Fruit fly (Drosophila melanogaster): Measurements from ENCODE around the gene Hrb98DE.

The Hrb98DE gene

DNA sequence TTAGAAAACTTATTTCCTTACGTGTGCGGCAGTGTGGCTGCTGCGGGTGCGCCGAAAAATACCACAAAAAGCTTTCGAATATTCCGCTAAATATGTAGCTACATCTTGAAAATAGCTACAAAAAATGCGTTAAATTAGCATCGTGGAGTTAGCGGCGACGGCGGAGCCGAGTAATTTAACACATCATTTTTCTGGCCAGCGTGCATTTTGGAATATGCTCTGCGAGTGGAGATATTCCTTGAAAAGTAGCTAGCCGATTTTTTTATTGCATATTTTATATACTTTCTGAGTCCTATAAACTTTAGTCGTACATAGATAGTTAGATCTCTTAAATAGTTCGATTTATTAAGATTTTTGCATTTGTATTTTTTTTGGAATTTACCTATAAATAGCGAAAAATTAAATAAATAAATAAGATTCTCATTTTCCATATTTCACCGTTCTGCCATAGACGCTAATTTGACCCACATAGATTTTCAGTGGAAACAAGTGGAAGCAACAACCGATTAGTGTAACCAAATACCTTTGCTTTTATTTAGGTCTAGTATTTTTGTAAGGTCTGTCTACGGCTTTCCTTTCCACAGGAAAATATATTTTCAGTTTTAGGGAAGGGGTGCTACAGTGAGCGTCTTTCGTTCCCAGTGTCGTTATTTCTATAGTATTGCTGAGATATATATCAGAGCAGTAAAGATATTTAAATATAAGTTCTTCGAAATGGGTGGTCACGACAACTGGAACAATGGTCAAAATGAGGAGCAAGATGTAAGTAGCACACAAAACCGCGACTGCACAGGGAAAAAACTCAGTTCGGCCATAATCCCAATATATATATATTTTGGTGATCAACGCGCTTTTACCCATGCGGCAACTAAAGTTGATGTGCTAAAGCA, at the start of gene Hrb98DE, which contains the start of gene Noa36:
TSS of gene Hrb98DE (plus strand) at position 597 of the 890 bp plus-strand sequence.
TSS of gene Noa36 (minus strand) at position 51 of the 890 bp plus-strand sequence.
- TF ChIP-seq Sin3A (optimal IDR thresholded peaks at IDR 0.05) = no peak
- no peak for TF ChIP-seq Myc (optimal IDR thresholded peaks at IDR 0.05)
- no peak for TF ChIP-seq psq (optimal IDR thresholded peaks at IDR 0.05)
- no peak for TF ChIP-seq ttk (optimal IDR thresholded peaks at IDR 0.05)
- TF ChIP-seq insv (optimal IDR thresholded peaks at IDR 0.05) = no peak
- TF ChIP-seq h (optimal IDR thresholded peaks at IDR 0.05) = no peak

DNA sequence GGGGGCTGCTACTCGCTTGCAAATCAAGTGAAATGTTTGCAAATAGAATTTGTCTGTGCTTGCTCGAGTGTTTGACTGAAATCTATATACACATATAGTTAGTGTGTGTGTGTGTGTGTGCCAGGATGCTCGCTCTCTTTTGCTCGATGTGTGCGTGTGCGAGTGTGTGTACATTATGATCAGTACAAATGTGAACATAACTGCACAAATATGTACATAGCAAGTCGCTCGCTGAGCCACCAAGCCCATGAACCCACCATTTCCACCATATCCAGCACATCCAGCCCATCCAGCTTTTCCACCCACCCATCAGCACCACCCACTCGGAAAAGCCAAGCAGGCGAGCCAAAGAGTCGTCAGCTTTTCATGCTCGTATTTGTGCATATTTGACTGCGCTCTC, 47.4 kb upstream of the Hrb98DE start:
- no peak for TF ChIP-seq Myc (optimal IDR thresholded peaks at IDR 0.05)
- TF ChIP-seq psq (optimal IDR thresholded peaks at IDR 0.05) = no peak
- no peak for TF ChIP-seq Sin3A (optimal IDR thresholded peaks at IDR 0.05)
- TF ChIP-seq ttk (optimal IDR thresholded peaks at IDR 0.05) = no peak
- no peak for TF ChIP-seq h (optimal IDR thresholded peaks at IDR 0.05)
- TF ChIP-seq insv (optimal IDR thresholded peaks at IDR 0.05) = no peak

DNA sequence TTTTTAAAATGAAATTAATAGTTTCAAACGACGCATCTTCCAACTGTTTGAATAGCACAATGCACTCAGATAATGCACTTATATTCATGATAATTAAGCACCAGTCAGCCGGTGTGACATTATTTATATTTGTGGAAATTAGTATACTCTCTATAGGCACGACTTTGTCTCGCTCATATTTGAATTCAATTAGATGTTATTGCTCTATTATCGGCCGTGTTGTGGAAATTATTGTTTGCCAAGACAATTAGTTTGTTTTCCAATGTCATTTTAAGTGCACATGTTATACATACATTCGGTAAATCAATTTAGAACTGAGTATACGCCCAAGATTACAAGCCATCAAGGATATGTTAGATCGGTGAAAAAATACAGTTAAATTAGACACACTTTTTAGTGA, 46.6 kb upstream of the Hrb98DE start:
- TF ChIP-seq h (optimal IDR thresholded peaks at IDR 0.05) (no peak), Sin3A (optimal IDR thresholded peaks at IDR 0.05) (no peak), insv (optimal IDR thresholded peaks at IDR 0.05) (no peak), Myc (optimal IDR thresholded peaks at IDR 0.05) (no peak), ttk (optimal IDR thresholded peaks at IDR 0.05) (no peak), psq (optimal IDR thresholded peaks at IDR 0.05) (no peak)

DNA sequence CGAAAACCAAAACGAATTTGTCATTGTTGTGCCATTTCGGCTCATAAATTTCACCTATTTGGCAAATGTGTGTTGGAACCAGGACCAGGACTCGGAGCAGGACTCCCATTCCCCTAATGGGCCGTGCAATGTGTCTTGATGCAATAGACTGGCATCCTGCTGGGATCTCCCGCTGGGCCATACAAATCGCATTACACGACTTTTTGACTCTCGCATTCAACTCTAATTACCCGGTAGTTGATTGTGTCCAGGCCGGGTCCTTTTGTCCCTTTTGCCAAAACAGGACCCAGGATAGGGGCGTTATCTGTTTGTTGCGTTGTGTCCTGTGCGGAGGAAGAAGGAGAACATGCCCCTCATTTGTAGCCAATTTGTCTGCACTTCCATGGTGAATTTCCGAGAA, 44.3 kb upstream of the Hrb98DE start:
- TF ChIP-seq ttk (optimal IDR thresholded peaks at IDR 0.05) (no peak), h (optimal IDR thresholded peaks at IDR 0.05) (no peak), Myc (optimal IDR thresholded peaks at IDR 0.05) (no peak), insv (optimal IDR thresholded peaks at IDR 0.05) (no peak)

DNA sequence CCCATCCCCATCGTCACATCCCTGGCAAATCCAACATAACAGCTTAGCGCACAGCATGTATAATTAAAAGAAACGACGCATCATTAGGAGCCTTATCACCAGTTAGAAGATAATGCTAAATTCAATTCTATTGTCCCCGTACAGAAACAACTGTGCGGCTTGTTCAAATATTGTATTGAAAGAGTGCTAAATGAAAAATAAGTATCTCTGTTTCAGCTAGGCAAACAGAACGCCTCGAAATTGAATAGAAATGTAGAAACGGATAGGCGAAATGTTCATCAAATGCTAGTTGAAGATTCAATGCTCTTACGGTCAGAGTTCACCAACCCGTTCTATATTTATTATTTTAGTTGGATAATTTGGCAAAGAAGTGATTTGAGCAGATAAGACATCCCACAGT, 43.8 kb upstream of the Hrb98DE start:
- TF ChIP-seq insv (optimal IDR thresholded peaks at IDR 0.05) (no peak), Myc (optimal IDR thresholded peaks at IDR 0.05) (no peak), psq (optimal IDR thresholded peaks at IDR 0.05) (no peak), Sin3A (optimal IDR thresholded peaks at IDR 0.05) (no peak), ttk (optimal IDR thresholded peaks at IDR 0.05) (no peak), h (optimal IDR thresholded peaks at IDR 0.05) (no peak)

DNA sequence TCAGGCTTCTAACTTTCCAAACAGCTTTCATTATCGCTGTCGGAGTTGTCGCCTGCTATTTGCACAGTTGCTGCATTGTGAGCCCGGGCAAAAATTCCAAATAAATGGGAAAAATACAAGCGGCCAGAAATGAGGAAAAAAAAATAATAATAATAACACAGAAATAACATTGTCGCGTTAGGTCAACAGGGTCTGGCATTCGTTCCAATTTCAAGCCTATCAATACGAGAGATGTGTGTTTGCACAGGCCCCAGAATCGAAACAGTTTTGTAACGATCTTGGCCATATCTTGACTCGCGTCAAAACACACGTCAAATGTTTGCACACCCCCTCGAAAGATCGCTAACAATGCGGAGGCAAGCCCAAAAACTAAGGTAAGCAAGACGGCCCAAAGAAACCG, 43.2 kb upstream of the Hrb98DE start:
- no peak for TF ChIP-seq psq (optimal IDR thresholded peaks at IDR 0.05)
- no peak for TF ChIP-seq ttk (optimal IDR thresholded peaks at IDR 0.05)
- TF ChIP-seq Myc (optimal IDR thresholded peaks at IDR 0.05) = no peak
- no peak for TF ChIP-seq insv (optimal IDR thresholded peaks at IDR 0.05)
- no peak for TF ChIP-seq h (optimal IDR thresholded peaks at IDR 0.05)
- TF ChIP-seq Sin3A (optimal IDR thresholded peaks at IDR 0.05) = no peak

DNA sequence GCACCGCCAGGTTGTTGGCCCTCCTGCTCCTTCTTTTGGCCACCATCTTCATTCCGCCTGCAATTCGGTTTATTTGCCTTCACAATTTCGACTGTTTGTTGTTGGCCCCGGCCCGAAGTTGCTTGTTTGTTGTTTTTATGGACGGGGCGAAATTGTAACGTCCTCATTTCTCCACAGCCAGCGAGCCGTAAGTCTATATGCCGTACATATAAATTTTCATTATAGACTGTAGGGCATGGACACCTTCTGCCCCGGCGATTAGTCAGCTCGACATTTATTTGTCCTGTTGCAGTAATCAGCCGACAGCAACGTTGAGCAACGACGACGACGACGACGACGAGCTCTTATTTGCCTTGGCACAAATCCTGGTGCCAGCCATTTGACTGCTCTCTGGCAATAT, 40.8 kb upstream of the Hrb98DE start:
- TF ChIP-seq Myc (optimal IDR thresholded peaks at IDR 0.05) (no peak), ttk (optimal IDR thresholded peaks at IDR 0.05) (no peak), Sin3A (optimal IDR thresholded peaks at IDR 0.05) (no peak)

DNA sequence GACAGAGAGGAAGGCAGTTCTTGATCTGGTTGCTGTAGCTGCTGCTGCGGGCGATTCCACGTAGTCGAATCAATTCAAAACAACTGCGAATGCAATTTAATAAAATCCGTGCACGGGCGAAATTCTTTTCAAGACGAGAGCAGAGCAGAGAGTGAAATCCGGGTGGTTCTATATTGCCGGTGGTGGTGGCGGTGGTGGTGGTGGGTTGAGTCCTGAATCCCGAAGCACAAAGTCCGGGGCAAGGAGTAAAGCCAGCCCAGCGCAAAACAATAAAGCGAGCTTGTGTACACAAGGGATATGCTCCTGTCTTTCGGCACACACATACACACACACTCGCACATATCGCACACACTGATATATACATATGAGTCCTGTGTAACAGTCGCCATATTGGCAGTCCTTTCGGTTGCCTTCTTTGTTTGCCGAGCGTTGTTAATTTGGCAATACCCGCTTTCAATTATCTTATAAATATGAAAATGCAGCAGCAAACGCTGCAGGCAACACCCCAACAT, 38.3 kb upstream of the Hrb98DE start:
- TF ChIP-seq ttk (optimal IDR thresholded peaks at IDR 0.05) = no peak
- TF ChIP-seq Sin3A (optimal IDR thresholded peaks at IDR 0.05) = no peak
- TF ChIP-seq insv (optimal IDR thresholded peaks at IDR 0.05) = no peak
- TF ChIP-seq psq (optimal IDR thresholded peaks at IDR 0.05) = no peak
- no peak for TF ChIP-seq Myc (optimal IDR thresholded peaks at IDR 0.05)
- TF ChIP-seq h (optimal IDR thresholded peaks at IDR 0.05) = no peak

DNA sequence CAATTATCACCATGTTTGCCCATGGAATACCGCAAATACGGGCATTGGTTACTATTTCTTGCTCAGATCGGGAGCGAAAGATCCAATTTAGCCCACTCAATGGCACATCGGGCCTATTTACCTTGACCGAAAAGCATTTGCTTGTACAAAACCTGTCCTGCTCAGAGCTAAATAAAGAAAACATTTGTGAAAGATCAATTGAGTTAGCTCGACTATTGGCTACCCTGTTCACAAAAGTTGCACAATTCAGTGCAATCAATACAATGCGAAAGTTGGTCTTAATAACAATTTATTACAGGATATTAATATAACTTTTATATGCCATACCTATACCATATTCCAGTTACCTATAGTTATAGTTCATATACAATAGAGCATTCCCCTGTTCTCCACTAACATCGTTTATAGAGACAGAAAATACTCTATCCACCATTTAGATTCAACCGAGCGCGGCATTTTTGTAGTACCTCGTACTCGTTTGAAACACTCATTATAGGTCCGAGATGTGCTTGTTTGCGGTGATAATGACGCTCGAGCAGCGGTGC, 36.9 kb upstream of the Hrb98DE start:
- TF ChIP-seq ttk (optimal IDR thresholded peaks at IDR 0.05) (no peak), Myc (optimal IDR thresholded peaks at IDR 0.05) (no peak), psq (optimal IDR thresholded peaks at IDR 0.05) (no peak), Sin3A (optimal IDR thresholded peaks at IDR 0.05) (no peak)

DNA sequence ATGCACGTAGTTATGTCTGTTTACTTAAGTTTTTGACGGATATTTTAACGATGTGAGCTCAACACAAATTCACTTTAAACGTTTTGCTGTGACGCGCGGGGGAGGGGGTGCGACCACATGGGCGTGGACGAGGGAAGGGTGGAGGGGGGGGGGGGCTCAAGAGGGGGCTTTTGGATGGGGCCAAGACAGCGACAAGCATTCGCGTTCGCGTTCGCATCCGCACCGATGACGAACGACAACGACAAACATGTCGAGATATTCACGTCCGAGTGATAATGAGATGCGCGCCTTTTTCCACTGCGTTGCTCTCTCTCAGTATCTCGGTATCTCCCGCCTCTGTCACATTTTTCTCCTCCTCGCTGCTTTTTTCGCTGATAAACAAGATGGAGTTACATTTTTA, 36.1 kb upstream of the Hrb98DE start:
- TF ChIP-seq ttk (optimal IDR thresholded peaks at IDR 0.05) (no peak), Myc (optimal IDR thresholded peaks at IDR 0.05) (no peak), h (optimal IDR thresholded peaks at IDR 0.05) (no peak), insv (optimal IDR thresholded peaks at IDR 0.05) (no peak), Sin3A (optimal IDR thresholded peaks at IDR 0.05) (no peak)

DNA sequence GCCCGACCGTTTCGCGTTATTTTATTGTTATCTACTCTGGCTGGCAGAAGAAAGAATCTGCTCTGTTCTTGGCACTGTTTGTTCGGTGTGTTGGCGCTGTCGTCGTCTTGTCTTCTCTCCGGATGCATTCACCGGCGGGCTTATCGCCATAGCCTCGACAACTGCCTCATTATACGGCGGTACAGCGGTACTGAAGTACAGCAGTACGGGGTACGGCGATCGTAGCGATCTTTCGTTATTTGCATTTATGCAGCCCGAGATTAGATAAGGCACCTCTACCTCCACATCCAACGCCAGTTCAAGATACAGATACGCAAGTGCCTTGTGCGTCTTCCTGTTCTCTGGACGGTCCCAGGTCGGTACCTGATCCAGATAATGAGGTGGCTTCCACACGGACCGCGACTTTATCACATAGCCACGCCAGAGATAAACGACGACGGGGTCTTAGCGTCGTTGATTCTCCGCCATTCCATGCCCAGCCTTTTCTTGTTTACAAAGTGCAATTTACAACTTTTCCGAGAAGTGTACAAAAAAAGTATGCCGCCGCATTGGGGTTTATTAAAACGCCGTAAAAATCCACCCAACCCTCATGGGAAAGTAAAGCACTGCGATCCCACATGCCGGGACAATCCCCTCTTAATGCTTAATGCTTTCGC, 31.4 kb upstream of the Hrb98DE start:
- no peak for TF ChIP-seq h (optimal IDR thresholded peaks at IDR 0.05)
- TF ChIP-seq insv (optimal IDR thresholded peaks at IDR 0.05) = no peak
- no peak for TF ChIP-seq ttk (optimal IDR thresholded peaks at IDR 0.05)
- TF ChIP-seq psq (optimal IDR thresholded peaks at IDR 0.05) = no peak
- TF ChIP-seq Sin3A (optimal IDR thresholded peaks at IDR 0.05) = no peak

DNA sequence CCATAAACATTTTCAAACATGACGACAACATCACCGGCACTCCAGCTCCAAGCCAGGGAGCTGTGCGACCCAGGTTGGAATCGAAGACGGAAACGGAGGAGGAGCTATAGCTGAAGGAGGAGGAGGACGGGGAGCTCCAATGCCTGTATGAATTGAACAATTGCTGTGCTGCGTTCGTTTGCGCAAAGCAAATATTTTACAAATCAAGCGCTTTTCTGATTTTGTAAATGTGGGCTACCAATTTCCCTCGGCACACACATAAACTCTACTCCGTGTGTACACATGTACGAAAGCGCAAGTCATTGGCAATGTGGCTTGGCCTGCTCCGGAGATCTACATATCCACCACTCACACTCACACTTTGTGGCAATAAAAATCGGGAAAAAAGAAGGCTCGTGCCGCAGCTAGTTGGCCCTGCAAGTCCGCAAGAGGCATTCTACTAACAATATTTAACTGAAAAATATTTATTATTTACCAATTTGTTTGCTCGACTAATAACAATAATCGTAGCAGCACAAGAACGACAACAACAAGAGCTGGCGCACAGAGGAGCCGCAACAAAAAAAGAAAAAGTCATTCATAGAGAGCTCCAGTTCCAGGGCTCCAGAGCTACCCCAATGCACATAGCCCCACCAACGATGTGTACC, 30.0 kb upstream of the Hrb98DE start:
- TF ChIP-seq psq (optimal IDR thresholded peaks at IDR 0.05) (no peak), h (optimal IDR thresholded peaks at IDR 0.05) (no peak), ttk (optimal IDR thresholded peaks at IDR 0.05) (no peak), Myc (optimal IDR thresholded peaks at IDR 0.05) (no peak), Sin3A (optimal IDR thresholded peaks at IDR 0.05) (no peak)
